Fruit fly (Drosophila melanogaster) whole organism: ENCODE results near the gene Tpst.

Source experiments
- CG8478 ChIP-seq: fragments of >200 bp; optimal IDR thresholded peaks from 2 replicates; lab custom pipeline; 2018; ENCODE audit warnings: inconsistent platforms
- Dll ChIP-seq: fragments of >200 bp; optimal IDR thresholded peaks from 2 replicates; lab custom pipeline; 2017
- psq ChIP-seq: fragments of >200 bp; optimal IDR thresholded peaks from 2 replicates; lab custom pipeline; 2017
- usp ChIP-seq: fragments of >200 bp; optimal IDR thresholded peaks from 2 replicates; lab custom pipeline; 2017; ENCODE audit warnings: missing biosample characterization, missing genetic modification characterization, mixed read lengths

DNA sequence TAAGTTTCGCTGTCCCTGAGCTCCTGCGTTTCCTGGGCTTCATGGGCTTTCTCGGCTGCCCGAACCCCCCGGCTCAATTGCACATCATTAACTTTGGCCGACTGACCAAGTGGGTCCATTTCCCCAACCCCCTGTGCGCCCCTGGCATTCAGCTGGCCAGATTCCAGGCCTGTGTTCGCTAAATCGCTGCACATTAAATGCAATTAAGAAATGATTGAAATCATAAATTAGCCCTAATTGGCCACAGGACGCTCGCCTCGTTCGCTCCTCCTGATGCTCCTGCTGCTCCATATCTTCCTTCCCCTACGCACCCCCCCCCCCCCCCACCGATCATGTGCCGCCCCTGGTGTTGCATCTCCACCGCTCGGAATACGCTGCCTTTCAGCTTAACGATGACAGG lies 21.5 kb upstream of the Tpst start:
- TF ChIP-seq CG8478 (lab: Kevin White, UChicago), result no peak
- peak; percentile 79 for TF ChIP-seq Dll (lab: Kevin White, UChicago)
- no peak for TF ChIP-seq usp (GFP tag; lab: Kevin White, UChicago)
- no peak for TF ChIP-seq psq (lab: Kevin White, UChicago)
